Worm (Caenorhabditis elegans): ENCODE data around the gene F21G4.6.

DNA sequence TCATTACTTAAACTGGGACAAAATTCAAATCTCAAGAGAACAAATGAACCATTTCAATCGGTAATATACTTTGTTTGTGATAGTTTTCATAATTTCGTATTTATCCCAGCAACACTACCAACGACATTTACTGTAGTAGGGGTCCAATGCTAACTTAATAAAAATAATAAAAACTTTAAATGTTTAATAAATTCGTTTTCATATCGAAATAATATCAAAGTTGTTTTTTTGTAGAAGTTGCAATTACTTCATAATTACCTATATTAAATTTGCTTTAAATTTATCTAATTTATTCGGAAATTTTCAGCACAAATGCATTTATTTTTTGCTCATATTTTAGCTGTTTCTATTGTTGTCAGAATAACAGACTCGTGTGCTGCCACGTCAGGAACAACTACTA is 50.9 kb downstream of the F21G4.6 start, which contains the start of gene R07B1.6:
- no peak for TF ChIP-seq unc-62 (GFP tag; optimal IDR thresholded peaks at IDR 0.05)
- no peak for TF ChIP-seq lsy-2 (tag; optimal IDR thresholded peaks at IDR 0.05)
- TF ChIP-seq nhr-76 (tag; optimal IDR thresholded peaks at IDR 0.05): no peak
- TF ChIP-seq ztf-11 (tag; optimal IDR thresholded peaks at IDR 0.05): no peak
- no peak for TF ChIP-seq unc-39 (tag; optimal IDR thresholded peaks at IDR 0.05)
- no peak for TF ChIP-seq blmp-1 (tag; optimal IDR thresholded peaks at IDR 0.05)
- no peak for TF ChIP-seq nhr-28 (tag; optimal IDR thresholded peaks at IDR 0.05)
- no peak for TF ChIP-seq nhr-12 (tag; optimal IDR thresholded peaks at IDR 0.05)
- TF ChIP-seq lin-13 (tag; optimal IDR thresholded peaks at IDR 0.05): no peak
- no peak for TF ChIP-seq sem-2 (GFP tag; optimal IDR thresholded peaks at IDR 0.05)
- no peak for TF ChIP-seq ces-1 (GFP tag; optimal IDR thresholded peaks at IDR 0.05)
- no peak for TF ChIP-seq nhr-237 (tag; optimal IDR thresholded peaks at IDR 0.05)
- TF ChIP-seq flh-1 (GFP tag; optimal IDR thresholded peaks at IDR 0.05): no peak
